Worm (Caenorhabditis elegans) whole organism, midembryonic: Measurements from ENCODE around the gene R02D5.6.

Source experiments
- T22C8.4 ChIP-seq: fragments of 200-800 bp; sonication (Bioruptor generic); IDR thresholded peaks from 2 replicates; pipeline ENCODE4 v1.3.6; 2022; ENCODE audit warnings: missing genetic modification characterization, missing compliant biosample characterization
- cog-1 ChIP-seq: sonication (generic microtip); optimal IDR thresholded peaks from 2 replicates; lab custom pipeline; 2016; ENCODE audit warnings: missing genetic modification characterization, missing compliant biosample characterization
- flt-1 ChIP-seq: fragments of 200-800 bp; sonication (Bioruptor generic); IDR thresholded peaks from 2 replicates; pipeline ENCODE4 v1.3.6; 2022; ENCODE audit warnings: missing genetic modification characterization, missing compliant biosample characterization
- med-1 ChIP-seq: sonication (generic microtip); optimal IDR thresholded peaks from 2 replicates; lab custom pipeline; 2017; ENCODE audit warnings: missing genetic modification characterization, mild to moderate bottlenecking, missing compliant biosample characterization, antibody characterized with exemption, missing genetic modification reagents; ENCODE audit not compliant: insufficient read depth
- tab-1 ChIP-seq: fragments of 200-800 bp; sonication (Bioruptor generic); IDR thresholded peaks from 2 replicates; pipeline ENCODE4 v1.3.6; 2022; ENCODE audit warnings: missing genetic modification characterization, missing compliant biosample characterization
- ztf-29 ChIP-seq: fragments of 200-800 bp; sonication (Bioruptor generic); IDR thresholded peaks from 2 replicates; pipeline ENCODE4 v1.3.6; 2022; ENCODE audit warnings: missing genetic modification reagents, missing genetic modification characterization, missing compliant biosample characterization

- TF ChIP-seq T22C8.4 (GFP tag; lab: Robert Waterston, UW) (no peak), cog-1 (tag; lab: Kevin White, UChicago) (no peak), tab-1 (no peak), ztf-29 (GFP tag; lab: Robert Waterston, UW) (no peak), med-1 (GFP tag; lab: Kevin White, UChicago) (no peak), flt-1 (GFP tag; lab: Robert Waterston, UW) (no peak)
Measured at ce11 chrV:14523105-14523504, 5.2 kb upstream of the R02D5.6 start, which contains the start of gene C53A5.2.
